Worm (Caenorhabditis elegans) whole organism, L3 larva: ENCODE results near the gene ZK994.6.

Source experiments
- nhr-11 ChIP-seq: fragments of 150-350 bp; optimal IDR thresholded peaks from 2 replicates; lab custom pipeline; 2014; ENCODE audit warnings: missing biosample characterization, missing genetic modification characterization
- pqm-1 ChIP-seq: fragments of 150-350 bp; optimal IDR thresholded peaks from 2 replicates; lab custom pipeline; 2017; ENCODE audit warnings: missing biosample characterization, missing genetic modification characterization, inconsistent platforms
- snpc-4 ChIP-seq: fragments of 150-350 bp; optimal IDR thresholded peaks from 2 replicates; lab custom pipeline; 2014; ENCODE audit warnings: missing biosample characterization, missing genetic modification characterization
- tbx-2 ChIP-seq: sonication (generic microtip); optimal IDR thresholded peaks from 2 replicates; lab custom pipeline; 2016; ENCODE audit warnings: mild to moderate bottlenecking, missing genetic modification characterization, missing compliant biosample characterization

- TF ChIP-seq tbx-2 (tag; lab: Kevin White, UChicago) (no peak), pqm-1 (tag; lab: Kevin White, UChicago) (no peak), nhr-11 (tag; lab: Kevin White, UChicago) (no peak), snpc-4 (tag; lab: Kevin White, UChicago) (no peak)
Observed at ce11 chrV:8529219-8529618, 22.0 kb upstream of the ZK994.6 start, which contains the start of gene otpl-5.
